Worm (Caenorhabditis elegans): ENCODE results near the gene rps-27.

- no peak for TF ChIP-seq aly-1 (tag; optimal IDR thresholded peaks at IDR 0.05)
- TF ChIP-seq flt-1 (GFP tag; IDR thresholded peaks at IDR 0.05) = no peak
- TF ChIP-seq ama-1 (optimal IDR thresholded peaks at IDR 0.05) = no peak
- no peak for TF ChIP-seq tra-4 (tag; optimal IDR thresholded peaks at IDR 0.05)
- no peak for TF ChIP-seq ets-7 (tag; optimal IDR thresholded peaks at IDR 0.05)
- no peak for TF ChIP-seq pes-1 (GFP tag; IDR thresholded peaks at IDR 0.05)
Observed at ce11 chrV:102165-102564, 1.7 kb downstream of the rps-27 start.

Measured in whole organism, early embryonic.